Worm (Caenorhabditis elegans): ENCODE measurements around the gene ncam-1.

Gene ncam-1

ce11 chrX:727737-728136, 36.0 kb downstream of the ncam-1 start (continued):
- TF ChIP-seq npax-4 (tag; optimal IDR thresholded peaks at IDR 0.05) (no peak), F13H6.1 (tag; optimal IDR thresholded peaks at IDR 0.05) (peak; percentile 56), hlh-30 (tag; optimal IDR thresholded peaks at IDR 0.05; ENCODE audit: insufficient read depth) (peak; percentile 60), nfya-1 (tag; optimal IDR thresholded peaks at IDR 0.05) (peak; percentile 90), ceh-22 (tag; optimal IDR thresholded peaks at IDR 0.05) (no peak), hlh-8 (tag; optimal IDR thresholded peaks at IDR 0.05) (peak; percentile 69), nhr-232 (tag; optimal IDR thresholded peaks at IDR 0.05) (no peak), ceh-14 (tag; optimal IDR thresholded peaks at IDR 0.05) (peak; percentile 32), dmd-4 (tag; optimal IDR thresholded peaks at IDR 0.05; ENCODE audit: borderline replicate concordance) (no peak), pha-4 (tag; optimal IDR thresholded peaks at IDR 0.05) (no peak), mec-3 (tag; optimal IDR thresholded peaks at IDR 0.05; ENCODE audit: borderline replicate concordance) (no peak), C38D4.7 (GFP tag; optimal IDR thresholded peaks at IDR 0.05) (no peak), pat-9 (tag; optimal IDR thresholded peaks at IDR 0.05) (no peak), ceh-24 (tag; optimal IDR thresholded peaks at IDR 0.05) (no peak), elt-2 (tag; optimal IDR thresholded peaks at IDR 0.05) (peak; percentile 42), pax-1 (tag; optimal IDR thresholded peaks at IDR 0.05) (peak; percentile 49), rnt-1 (tag; optimal IDR thresholded peaks at IDR 0.05) (peak; percentile 87), unc-86 (tag; optimal IDR thresholded peaks at IDR 0.05) (no peak), fax-1 (tag; optimal IDR thresholded peaks at IDR 0.05) (peak; percentile 32), elt-4 (tag; optimal IDR thresholded peaks at IDR 0.05) (no peak), unc-55 (GFP tag; optimal IDR thresholded peaks at IDR 0.05) (peak; percentile 43), fkh-6 (tag; optimal IDR thresholded peaks at IDR 0.05) (no peak), madf-2 (tag; optimal IDR thresholded peaks at IDR 0.05) (no peak), ceh-9 (tag; optimal IDR thresholded peaks at IDR 0.05) (no peak), hlh-15 (tag; optimal IDR thresholded peaks at IDR 0.05) (no peak), syd-9 (tag; optimal IDR thresholded peaks at IDR 0.05) (no peak), tbx-7 (tag; optimal IDR thresholded peaks at IDR 0.05) (no peak), ceh-45 (GFP tag; IDR thresholded peaks at IDR 0.05) (no peak), ceh-34 (tag; optimal IDR thresholded peaks at IDR 0.05) (peak; percentile 85), ama-1 (optimal IDR thresholded peaks at IDR 0.05) (no peak), tbx-2 (tag; optimal IDR thresholded peaks at IDR 0.05) (peak; percentile 79), hlh-6 (tag; optimal IDR thresholded peaks at IDR 0.05) (peak; percentile 52), ztf-16 (tag; optimal IDR thresholded peaks at IDR 0.05) (no peak), pros-1 (tag; optimal IDR thresholded peaks at IDR 0.05) (peak; percentile 7), ets-4 (tag; optimal IDR thresholded peaks at IDR 0.05) (no peak), gmeb-2 (tag; optimal IDR thresholded peaks at IDR 0.05) (no peak), unc-3 (GFP tag; conservative IDR thresholded peaks at IDR 0.05) (no peak), unc-3 (tag; optimal IDR thresholded peaks at IDR 0.05) (no peak), ceh-18 (tag; optimal IDR thresholded peaks at IDR 0.05) (peak; percentile 23), pha-2 (tag; optimal IDR thresholded peaks at IDR 0.05) (no peak), ceh-2 (tag; optimal IDR thresholded peaks at IDR 0.05) (peak; percentile 75), odd-2 (tag; optimal IDR thresholded peaks at IDR 0.05) (no peak), pag-3 (tag; optimal IDR thresholded peaks at IDR 0.05; ENCODE audit: borderline replicate concordance) (no peak), ahr-1 (tag; optimal IDR thresholded peaks at IDR 0.05) (no peak), Y22D7AL.16 (tag; optimal IDR thresholded peaks at IDR 0.05) (no peak), sox-4 (tag; optimal IDR thresholded peaks at IDR 0.05) (no peak), ceh-31 (tag; optimal IDR thresholded peaks at IDR 0.05) (peak; percentile 90), fkh-10 (GFP tag; optimal IDR thresholded peaks at IDR 0.05) (no peak), lin-11 (tag; optimal IDR thresholded peaks at IDR 0.05) (no peak)

Data from whole organism, late embryonic.